Fruit fly (Drosophila melanogaster) whole organism, embryonic: ENCODE results near the gene Tengl1.

Experiments
- Atf3 ChIP-seq: fragments of 200-800 bp; sonication (Bioruptor generic); optimal IDR thresholded peaks from 3 replicates; lab custom pipeline; 2016; ENCODE audit warnings: missing biosample characterization, missing genetic modification characterization
- Blimp-1 ChIP-seq: fragments of 200-800 bp; sonication (Bioruptor generic); optimal IDR thresholded peaks from 3 replicates; lab custom pipeline; 2018; ENCODE audit warnings: missing biosample characterization, missing genetic modification characterization, mild to moderate bottlenecking, moderate library complexity, missing genetic modification reagents
- CG10267 ChIP-seq: fragments of 200-800 bp; sonication (Bioruptor generic); optimal IDR thresholded peaks from 2 replicates; lab custom pipeline; 2018; ENCODE audit warnings: missing biosample characterization, mild to moderate bottlenecking, missing genetic modification characterization, moderate library complexity
- CG11398 ChIP-seq: fragments of 200-800 bp; sonication (Bioruptor generic); optimal IDR thresholded peaks from 2 replicates; lab custom pipeline; 2016; ENCODE audit warnings: missing biosample characterization, missing genetic modification characterization
- CG12236 ChIP-seq: fragments of 200-800 bp; sonication (Bioruptor generic); optimal IDR thresholded peaks from 2 replicates; lab custom pipeline; 2016; ENCODE audit warnings: missing biosample characterization, missing genetic modification characterization
- CG12769 ChIP-seq: fragments of 200-800 bp; sonication (Bioruptor generic); optimal IDR thresholded peaks from 2 replicates; lab custom pipeline; 2019; ENCODE audit warnings: missing biosample characterization, mild to moderate bottlenecking, missing genetic modification characterization, moderate library complexity
- CG12942 ChIP-seq: fragments of 200-800 bp; sonication (Bioruptor generic); optimal IDR thresholded peaks from 3 replicates; lab custom pipeline; 2016; ENCODE audit warnings: missing biosample characterization, missing genetic modification characterization
- CG14050 ChIP-seq: fragments of 200-800 bp; sonication (Bioruptor generic); IDR thresholded peaks from 3 replicates; pipeline ENCODE4 v1.3.6; 2022; ENCODE audit warnings: missing biosample characterization, missing genetic modification characterization
- CG16863 ChIP-seq: fragments of 200-800 bp; sonication (Bioruptor generic); optimal IDR thresholded peaks from 3 replicates; lab custom pipeline; 2016; ENCODE audit warnings: missing biosample characterization, missing genetic modification characterization
- CG17359 ChIP-seq: fragments of 200-800 bp; sonication (Bioruptor generic); optimal IDR thresholded peaks from 3 replicates; lab custom pipeline; 2018; ENCODE audit warnings: missing biosample characterization, mild to moderate bottlenecking, missing genetic modification characterization, moderate library complexity
- CG17912 ChIP-seq: fragments of 200-800 bp; sonication (Bioruptor generic); optimal IDR thresholded peaks from 2 replicates; lab custom pipeline; 2018; ENCODE audit warnings: missing biosample characterization, mild to moderate bottlenecking, missing genetic modification characterization
- CG1792 ChIP-seq: fragments of 200-800 bp; sonication (Bioruptor generic); optimal IDR thresholded peaks from 2 replicates; lab custom pipeline; 2016; ENCODE audit warnings: missing biosample characterization, missing genetic modification characterization
- CG18011 ChIP-seq: fragments of 200-800 bp; sonication (Bioruptor generic); optimal IDR thresholded peaks from 2 replicates; lab custom pipeline; 2017; ENCODE audit warnings: missing biosample characterization, missing genetic modification characterization, mild to moderate bottlenecking, moderate library complexity, missing genotype
- CG2199 ChIP-seq: fragments of 200-800 bp; sonication (Bioruptor generic); IDR thresholded peaks from 3 replicates; pipeline ENCODE4 v1.3.6; 2022; ENCODE audit warnings: missing biosample characterization, missing genetic modification characterization
- CG31365 ChIP-seq: fragments of 200-800 bp; sonication (Bioruptor generic); optimal IDR thresholded peaks from 2 replicates; lab custom pipeline; 2018; ENCODE audit warnings: missing biosample characterization, mild to moderate bottlenecking, missing genetic modification characterization
- CG3163 ChIP-seq: fragments of 200-800 bp; sonication (Bioruptor generic); optimal IDR thresholded peaks from 3 replicates; lab custom pipeline; 2016; ENCODE audit warnings: missing biosample characterization, missing genetic modification characterization
- CG34224 ChIP-seq: fragments of 200-800 bp; sonication (Bioruptor generic); IDR thresholded peaks from 3 replicates; pipeline ENCODE4 v1.3.6; 2022; ENCODE audit warnings: missing biosample characterization, missing genetic modification characterization; ENCODE audit not compliant: partially characterized antibody
- CG3847 ChIP-seq: fragments of 200-800 bp; sonication (Bioruptor generic); IDR thresholded peaks from 2 replicates; pipeline ENCODE4 v1.3.6; 2022; ENCODE audit warnings: missing biosample characterization, missing genetic modification characterization
- CG4730 ChIP-seq: fragments of 200-800 bp; sonication (Bioruptor generic); IDR thresholded peaks from 2 replicates; pipeline ENCODE4 v1.3.6; 2022; ENCODE audit warnings: missing biosample characterization, missing genetic modification characterization
- CG6254 ChIP-seq: fragments of 200-800 bp; sonication (Bioruptor generic); optimal IDR thresholded peaks from 3 replicates; lab custom pipeline; 2017; ENCODE audit warnings: mild to moderate bottlenecking, missing biosample characterization, missing genetic modification reagents, missing genetic modification characterization
- CHES-1-like ChIP-seq: fragments of 200-800 bp; sonication (Bioruptor generic); optimal IDR thresholded peaks from 2 replicates; lab custom pipeline; 2016; ENCODE audit warnings: missing biosample characterization, missing genetic modification characterization
- CTCF ChIP-seq: fragments of 200-800 bp; sonication (Bioruptor generic); optimal IDR thresholded peaks from 2 replicates; lab custom pipeline; 2017; ENCODE audit warnings: missing biosample characterization, mild to moderate bottlenecking, missing genetic modification characterization, moderate library complexity
- Dip2 ChIP-seq: fragments of 200-800 bp; sonication (Bioruptor generic); IDR thresholded peaks from 2 replicates; pipeline ENCODE4 v1.3.6; 2022; ENCODE audit warnings: missing biosample characterization, missing genetic modification characterization
- Doc2 ChIP-seq: fragments of 200-800 bp; sonication (Bioruptor generic); IDR thresholded peaks from 2 replicates; pipeline ENCODE4 v1.3.6; 2022; ENCODE audit warnings: missing biosample characterization, missing genetic modification characterization
- Dp ChIP-seq: fragments of 200-800 bp; sonication (Bioruptor generic); optimal IDR thresholded peaks from 2 replicates; lab custom pipeline; 2018; ENCODE audit warnings: missing biosample characterization, mild to moderate bottlenecking, missing genetic modification characterization, moderate library complexity
- Fer2 ChIP-seq: fragments of 200-800 bp; sonication (Bioruptor generic); optimal IDR thresholded peaks from 2 replicates; lab custom pipeline; 2018; ENCODE audit warnings: missing biosample characterization, mild to moderate bottlenecking, missing genetic modification characterization, moderate library complexity
- Fer3 ChIP-seq: fragments of 200-800 bp; sonication (Bioruptor generic); optimal IDR thresholded peaks from 2 replicates; lab custom pipeline; 2018; ENCODE audit warnings: missing biosample characterization, mild to moderate bottlenecking, missing genetic modification characterization, moderate library complexity
- H2.0 ChIP-seq: fragments of 200-800 bp; sonication (Bioruptor generic); IDR thresholded peaks from 2 replicates; pipeline ENCODE4 v1.3.6; 2022; ENCODE audit warnings: missing biosample characterization, missing genetic modification characterization
- Hmr ChIP-seq: fragments of 200-800 bp; sonication (Bioruptor generic); optimal IDR thresholded peaks from 3 replicates; lab custom pipeline; 2017; ENCODE audit warnings: mild to moderate bottlenecking, missing biosample characterization, missing genetic modification reagents, missing genetic modification characterization
- Hsf ChIP-seq: fragments of 200-800 bp; sonication (Bioruptor generic); optimal IDR thresholded peaks from 3 replicates; lab custom pipeline; 2016; ENCODE audit warnings: missing biosample characterization, missing genetic modification characterization
- NfI ChIP-seq: fragments of 200-800 bp; sonication (Bioruptor generic); optimal IDR thresholded peaks from 3 replicates; lab custom pipeline; 2018; ENCODE audit warnings: missing biosample characterization, mild to moderate bottlenecking, missing genetic modification characterization, moderate library complexity
- Opbp ChIP-seq: fragments of 200-800 bp; sonication (Bioruptor generic); IDR thresholded peaks from 3 replicates; pipeline ENCODE4 v1.3.6; 2022; ENCODE audit warnings: missing biosample characterization, missing genetic modification characterization; ENCODE audit not compliant: partially characterized antibody
- Sry-β ChIP-seq: fragments of 200-800 bp; sonication (Bioruptor generic); optimal IDR thresholded peaks from 2 replicates; lab custom pipeline; 2018; ENCODE audit warnings: missing biosample characterization, mild to moderate bottlenecking, missing genetic modification characterization, moderate library complexity
- YL-1 ChIP-seq: fragments of 200-800 bp; sonication (Bioruptor generic); optimal IDR thresholded peaks from 3 replicates; lab custom pipeline; 2017; ENCODE audit warnings: missing biosample characterization, mild to moderate bottlenecking, missing genetic modification characterization
- ab ChIP-seq: fragments of 200-800 bp; sonication (Bioruptor generic); optimal IDR thresholded peaks from 2 replicates; lab custom pipeline; 2016; ENCODE audit warnings: missing biosample characterization, missing genetic modification characterization
- al ChIP-seq: fragments of 200-800 bp; sonication (Bioruptor generic); IDR thresholded peaks from 2 replicates; pipeline ENCODE4 v1.3.6; 2022; ENCODE audit warnings: missing biosample characterization, missing genetic modification characterization
- cato ChIP-seq: fragments of 200-800 bp; sonication (Bioruptor generic); optimal IDR thresholded peaks from 2 replicates; lab custom pipeline; 2016; ENCODE audit warnings: missing biosample characterization, missing genetic modification characterization, borderline replicate concordance
- chif ChIP-seq, 2 experiments: fragments of 200-800 bp; sonication (Bioruptor generic); optimal IDR thresholded peaks; 3 replicates each; lab custom pipeline; 2016; ENCODE audit warnings: missing biosample characterization in 2 of 2, missing genetic modification characterization in 2 of 2
- dysf ChIP-seq: fragments of 200-800 bp; sonication (Bioruptor generic); IDR thresholded peaks from 3 replicates; pipeline ENCODE4 v1.3.6; 2022; ENCODE audit warnings: missing biosample characterization, missing genetic modification characterization
- en ChIP-seq: fragments of 200-800 bp; sonication (Bioruptor generic); optimal IDR thresholded peaks from 2 replicates; lab custom pipeline; 2016; ENCODE audit warnings: missing biosample characterization, missing genetic modification characterization
- gro ChIP-seq: fragments of 200-800 bp; sonication (Bioruptor generic); optimal IDR thresholded peaks from 2 replicates; lab custom pipeline; 2016; ENCODE audit warnings: missing biosample characterization, missing genetic modification characterization
- kay ChIP-seq: fragments of 200-800 bp; sonication (Bioruptor generic); optimal IDR thresholded peaks from 2 replicates; lab custom pipeline; 2016; ENCODE audit warnings: missing biosample characterization, missing genetic modification characterization
- lilli ChIP-seq: fragments of 200-800 bp; sonication (Bioruptor generic); optimal IDR thresholded peaks from 3 replicates; lab custom pipeline; 2016; ENCODE audit warnings: missing biosample characterization, missing genetic modification characterization
- maf-S ChIP-seq: fragments of 200-800 bp; sonication (Bioruptor generic); optimal IDR thresholded peaks from 2 replicates; lab custom pipeline; 2016; ENCODE audit warnings: missing biosample characterization, missing genetic modification characterization
- nom ChIP-seq: fragments of 200-800 bp; sonication (Bioruptor generic); optimal IDR thresholded peaks from 2 replicates; lab custom pipeline; 2017; ENCODE audit warnings: missing biosample characterization, missing genetic modification characterization, mild to moderate bottlenecking, moderate library complexity, missing genetic modification reagents
- pho ChIP-seq: fragments of 200-800 bp; sonication (Bioruptor generic); optimal IDR thresholded peaks from 2 replicates; lab custom pipeline; 2016; ENCODE audit warnings: missing biosample characterization, missing genetic modification characterization
- rib ChIP-seq: fragments of 200-800 bp; sonication (Bioruptor generic); IDR thresholded peaks from 2 replicates; pipeline ENCODE4 v1.3.6; 2022; ENCODE audit warnings: missing biosample characterization, missing genetic modification characterization
- sima ChIP-seq: fragments of 200-800 bp; sonication (Bioruptor generic); optimal IDR thresholded peaks from 2 replicates; lab custom pipeline; 2016; ENCODE audit warnings: missing biosample characterization, missing genetic modification characterization
- unc-4 ChIP-seq: fragments of 200-800 bp; sonication (Bioruptor generic); IDR thresholded peaks from 2 replicates; pipeline ENCODE4 v1.3.6; 2022; ENCODE audit warnings: missing biosample characterization, missing genetic modification characterization; ENCODE audit not compliant: partially characterized antibody
- unpg ChIP-seq: fragments of 200-800 bp; sonication (Bioruptor generic); optimal IDR thresholded peaks from 3 replicates; lab custom pipeline; 2018; ENCODE audit warnings: missing biosample characterization, mild to moderate bottlenecking, missing genetic modification characterization, moderate library complexity

The Tengl1 gene

DNA sequence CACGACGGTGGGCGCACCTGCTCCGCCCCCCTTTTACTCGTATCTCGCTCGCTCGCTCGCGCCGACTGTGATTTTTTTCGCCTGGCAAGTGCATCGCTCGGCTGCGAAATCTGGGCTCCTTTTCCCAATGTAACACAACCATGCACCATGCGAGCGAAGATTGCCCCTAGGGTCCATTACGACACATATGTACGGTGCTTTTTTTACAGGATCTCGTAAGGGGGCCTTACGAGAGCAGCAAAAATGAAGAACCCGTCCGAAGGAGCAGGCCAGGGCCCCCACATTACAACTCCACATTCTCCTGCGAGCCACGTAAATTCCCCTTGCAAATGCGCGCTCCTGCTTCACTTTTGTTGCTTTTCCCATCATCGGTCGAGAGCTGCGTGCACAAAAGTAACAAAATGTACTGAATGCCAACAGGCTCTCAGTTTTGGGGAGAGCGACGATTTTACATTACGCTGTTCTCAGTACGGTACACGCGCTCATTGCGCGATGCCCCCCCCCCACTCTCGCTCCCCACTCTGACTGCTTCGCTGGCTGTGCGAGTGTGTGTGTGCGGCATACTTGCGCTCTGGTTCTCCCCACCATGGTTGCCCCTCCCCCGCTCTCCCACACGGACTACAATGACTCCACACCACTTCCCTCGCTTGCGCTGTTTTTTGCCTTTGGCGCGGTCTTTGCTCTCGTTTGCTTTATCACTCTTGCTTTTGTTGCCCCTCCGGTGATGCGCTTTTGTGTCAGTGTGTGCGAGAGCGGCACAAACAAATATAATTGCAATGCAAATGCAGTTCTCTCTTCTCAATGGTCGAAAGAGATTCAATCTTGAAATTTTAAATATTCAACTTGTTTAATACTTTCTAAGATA, 37.3 kb downstream of the Tengl1 start (continued):
- peak; percentile 80 for TF ChIP-seq nom (GFP tag; lab: Kevin White, UChicago)
- no peak for TF ChIP-seq CG12942 (GFP tag; lab: Kevin White, UChicago)
- no peak for TF ChIP-seq CG14050
- TF ChIP-seq sima, result no peak
- TF ChIP-seq ab (GFP tag; lab: Kevin White, UChicago), result peak; percentile 89
- no peak for TF ChIP-seq CG3847 (GFP tag; lab: Robert Waterston, UW)
- TF ChIP-seq CG3163 (GFP tag; lab: Kevin White, UChicago), result no peak
- TF ChIP-seq kay (GFP tag; lab: Kevin White, UChicago), result peak; percentile 39
- TF ChIP-seq CG10267, result no peak
- no peak for TF ChIP-seq CG12236 (GFP tag; lab: Kevin White, UChicago)
- TF ChIP-seq en (GFP tag; lab: Kevin White, UChicago), result no peak
- no peak for TF ChIP-seq Doc2 (GFP tag; lab: Robert Waterston, UW)
- no peak for TF ChIP-seq YL-1
- TF ChIP-seq Hsf (GFP tag; lab: Kevin White, UChicago), result no peak
- TF ChIP-seq al (GFP tag; lab: Robert Waterston, UW), result no peak
- TF ChIP-seq CG17359 (tag; lab: Kevin White, UChicago), result no peak
- no peak for TF ChIP-seq Dip2 (GFP tag; lab: Robert Waterston, UW)
- no peak for TF ChIP-seq Atf3 (GFP tag; lab: Kevin White, UChicago)
- peak; percentile 85; the same call in 2 of the 3 replicates for TF ChIP-seq CG2199
- no peak for TF ChIP-seq CG16863 (GFP tag; lab: Kevin White, UChicago)
- no peak for TF ChIP-seq Hmr (GFP tag; lab: Kevin White, UChicago)
- TF ChIP-seq CG4730 (GFP tag; lab: Robert Waterston, UW), result no peak
- TF ChIP-seq gro (GFP tag; lab: Kevin White, UChicago), result no peak
- TF ChIP-seq lilli (GFP tag; lab: Kevin White, UChicago), result no peak
- no peak for TF ChIP-seq pho (GFP tag; lab: Kevin White, UChicago)
- TF ChIP-seq rib (GFP tag; lab: Robert Waterston, UW), result peak; percentile 70
- TF ChIP-seq CG18011 (GFP tag; lab: Kevin White, UChicago), result no peak
- peak; percentile 31 for TF ChIP-seq CG6254 (GFP tag; lab: Kevin White, UChicago)
- TF ChIP-seq CG34224 (GFP tag; lab: Robert Waterston, UW), result peak; percentile 32; the same call in 1 of the 3 replicates
- peak; percentile 64 for TF ChIP-seq Opbp (GFP tag; lab: Robert Waterston, UW)
- no peak for TF ChIP-seq Sry-β
- TF ChIP-seq cato (GFP tag; lab: Kevin White, UChicago), result no peak
- no peak for TF ChIP-seq CG31365 (tag; lab: Kevin White, UChicago)
- no peak for TF ChIP-seq unpg (GFP tag; lab: Kevin White, UChicago)
- TF ChIP-seq chif (GFP tag; optimal IDR thresholded peaks at IDR 0.05; lab: Kevin White, UChicago), result no peak
- no peak for TF ChIP-seq H2.0
- TF ChIP-seq NfI (GFP tag; lab: Kevin White, UChicago), result no peak
- peak; percentile 55 for TF ChIP-seq CG12769 (tag; lab: Kevin White, UChicago)
- TF ChIP-seq Fer3 (tag; lab: Kevin White, UChicago), result no peak
- TF ChIP-seq Fer2 (tag; lab: Kevin White, UChicago), result no peak
- TF ChIP-seq dysf (GFP tag; lab: Robert Waterston, UW), result peak; percentile 13; the same call in 2 of the 3 replicates
- TF ChIP-seq CHES-1-like (GFP tag; lab: Kevin White, UChicago), result no peak
- no peak for TF ChIP-seq CTCF (GFP tag; lab: Kevin White, UChicago)
- TF ChIP-seq CG11398, result no peak
- TF ChIP-seq Blimp-1 (GFP tag; lab: Kevin White, UChicago), result peak; percentile 87
- TF ChIP-seq CG1792 (GFP tag; lab: Kevin White, UChicago), result no peak
- no peak for TF ChIP-seq CG17912 (GFP tag; lab: Kevin White, UChicago)
- peak; percentile 30; the same call in 1 of the 2 replicates for TF ChIP-seq unc-4 (GFP tag; lab: Robert Waterston, UW)
- no peak for TF ChIP-seq Dp (GFP tag; lab: Kevin White, UChicago)
- no peak for TF ChIP-seq maf-S (GFP tag; lab: Kevin White, UChicago)
